Worm (Caenorhabditis elegans): ENCODE results near the gene K12H6.5.

ce11 chrII:2807674-2808206 lies 18.2 kb downstream of the K12H6.5 start, which contains the start of gene K12H6.12:
- TF ChIP-seq ces-1 (GFP tag; optimal IDR thresholded peaks at IDR 0.05) (no peak), rnt-1 (tag; optimal IDR thresholded peaks at IDR 0.05) (no peak), unc-130 (tag; optimal IDR thresholded peaks at IDR 0.05) (no peak), tbx-2 (tag; optimal IDR thresholded peaks at IDR 0.05) (no peak), nhr-237 (tag; optimal IDR thresholded peaks at IDR 0.05) (no peak), ceh-88 (GFP tag; IDR thresholded peaks at IDR 0.05) (no peak), nhr-11 (tag; optimal IDR thresholded peaks at IDR 0.05) (peak; percentile 19)
